Fruit fly (Drosophila melanogaster) whole organism, prepupa: ENCODE measurements around the gene scramb2.

ENCODE experiments used
- Blimp-1 ChIP-seq: fragments of 200-800 bp; sonication (Bioruptor generic); optimal IDR thresholded peaks from 3 replicates; lab custom pipeline; 2017; ENCODE audit warnings: missing biosample characterization, missing genetic modification characterization, mild to moderate bottlenecking, moderate library complexity, missing genetic modification reagents
- CG10631 ChIP-seq: fragments of 200-800 bp; sonication (Bioruptor generic); optimal IDR thresholded peaks from 2 replicates; lab custom pipeline; 2016; ENCODE audit warnings: missing biosample characterization, missing genetic modification characterization
- CG10669 ChIP-seq: fragments of 200-800 bp; sonication (Bioruptor generic); optimal IDR thresholded peaks from 3 replicates; lab custom pipeline; 2018; ENCODE audit warnings: missing biosample characterization, mild to moderate bottlenecking, missing genetic modification characterization, moderate library complexity
- CG11762 ChIP-seq: fragments of 200-800 bp; sonication (Bioruptor generic); optimal IDR thresholded peaks from 3 replicates; lab custom pipeline; 2016; ENCODE audit warnings: missing biosample characterization, missing genetic modification characterization; ENCODE audit not compliant: insufficient read depth
- CG11902 ChIP-seq: fragments of 200-800 bp; sonication (Bioruptor generic); optimal IDR thresholded peaks from 3 replicates; lab custom pipeline; 2016; ENCODE audit warnings: missing biosample characterization, missing genetic modification characterization
- CG15336 ChIP-seq: fragments of 200-800 bp; sonication (Bioruptor generic); IDR thresholded peaks from 2 replicates; pipeline ENCODE4 v1.3.6; 2022; ENCODE audit warnings: missing biosample characterization, missing genetic modification characterization
- CG1621 ChIP-seq: fragments of 200-800 bp; sonication (Bioruptor generic); optimal IDR thresholded peaks from 3 replicates; lab custom pipeline; 2018; ENCODE audit warnings: missing biosample characterization, mild to moderate bottlenecking, missing genetic modification characterization
- CG3032 ChIP-seq: fragments of 200-800 bp; optimal IDR thresholded peaks from 2 replicates; lab custom pipeline; 2019; ENCODE audit warnings: missing biosample characterization, mild to moderate bottlenecking, missing genetic modification characterization, moderate library complexity
- CG32006 ChIP-seq: fragments of 200-800 bp; sonication (Bioruptor generic); optimal IDR thresholded peaks from 3 replicates; lab custom pipeline; 2017; ENCODE audit warnings: missing biosample characterization, mild to moderate bottlenecking, missing genetic modification characterization
- CG34406 ChIP-seq: fragments of 200-800 bp; sonication (Bioruptor generic); optimal IDR thresholded peaks from 3 replicates; lab custom pipeline; 2016; ENCODE audit warnings: missing biosample characterization, missing genetic modification characterization
- CG3919 ChIP-seq: fragments of 200-800 bp; sonication (Bioruptor generic); optimal IDR thresholded peaks from 3 replicates; lab custom pipeline; 2016; ENCODE audit warnings: missing biosample characterization, missing genetic modification characterization
- CG4318 ChIP-seq: fragments of 200-800 bp; sonication (Bioruptor generic); optimal IDR thresholded peaks from 3 replicates; lab custom pipeline; 2017; ENCODE audit warnings: missing biosample characterization, mild to moderate bottlenecking, missing genetic modification characterization
- CG6163 ChIP-seq: fragments of 200-800 bp; sonication (Bioruptor generic); IDR thresholded peaks from 3 replicates; pipeline ENCODE4 v1.3.6; 2022; ENCODE audit warnings: missing biosample characterization, missing genetic modification characterization
- CG6276 ChIP-seq: fragments of 200-800 bp; sonication (Bioruptor generic); optimal IDR thresholded peaks from 2 replicates; lab custom pipeline; 2017; ENCODE audit warnings: missing biosample characterization, mild to moderate bottlenecking, missing genetic modification characterization
- CG6792 ChIP-seq: fragments of 200-800 bp; sonication (Bioruptor generic); optimal IDR thresholded peaks from 3 replicates; lab custom pipeline; 2016; ENCODE audit warnings: missing biosample characterization, missing genetic modification characterization
- CG6808 ChIP-seq: fragments of 200-800 bp; sonication (Bioruptor generic); optimal IDR thresholded peaks from 3 replicates; lab custom pipeline; 2017; ENCODE audit warnings: missing biosample characterization, missing genetic modification characterization, mild to moderate bottlenecking, moderate library complexity, missing genetic modification reagents
- CG6854 ChIP-seq: fragments of 200-800 bp; sonication (Bioruptor generic); optimal IDR thresholded peaks from 2 replicates; lab custom pipeline; 2017; ENCODE audit warnings: missing biosample characterization, mild to moderate bottlenecking, missing genetic modification characterization
- CG8119 ChIP-seq: fragments of 200-800 bp; sonication (Bioruptor generic); IDR thresholded peaks from 3 replicates; pipeline ENCODE4 v1.3.6; 2022; ENCODE audit warnings: missing biosample characterization, missing genetic modification characterization
- CG8319 ChIP-seq: fragments of 200-800 bp; sonication (Bioruptor generic); optimal IDR thresholded peaks from 3 replicates; lab custom pipeline; 2016; ENCODE audit warnings: missing biosample characterization, missing genetic modification characterization
- CG8632 ChIP-seq: fragments of 200-800 bp; sonication (Bioruptor generic); optimal IDR thresholded peaks from 3 replicates; lab custom pipeline; 2016; ENCODE audit warnings: missing biosample characterization, missing genetic modification characterization
- CG9139 ChIP-seq: fragments of 200-800 bp; sonication (Bioruptor generic); optimal IDR thresholded peaks from 3 replicates; lab custom pipeline; 2017; ENCODE audit warnings: missing biosample characterization, mild to moderate bottlenecking, missing genetic modification characterization
- Eip75B ChIP-seq: fragments of 200-800 bp; sonication (Bioruptor generic); optimal IDR thresholded peaks from 3 replicates; lab custom pipeline; 2016; ENCODE audit warnings: missing biosample characterization, missing genetic modification characterization
- Eip93F ChIP-seq: fragments of 200-800 bp; sonication (Bioruptor generic); optimal IDR thresholded peaks from 2 replicates; lab custom pipeline; 2016; ENCODE audit warnings: missing biosample characterization, mild to moderate bottlenecking, missing genetic modification characterization
- Ets21C ChIP-seq: fragments of 200-800 bp; sonication (Bioruptor generic); optimal IDR thresholded peaks from 3 replicates; lab custom pipeline; 2016; ENCODE audit warnings: missing biosample characterization, missing genetic modification characterization
- Ets96B ChIP-seq: fragments of 200-800 bp; optimal IDR thresholded peaks from 2 replicates; lab custom pipeline; 2019; ENCODE audit warnings: missing biosample characterization, mild to moderate bottlenecking, missing genetic modification characterization, moderate library complexity
- Hr38 ChIP-seq: sonication (Bioruptor generic); optimal IDR thresholded peaks from 2 replicates; lab custom pipeline; 2016; ENCODE audit warnings: missing biosample characterization, missing genetic modification characterization
- Met ChIP-seq: fragments of 200-800 bp; sonication (Bioruptor generic); optimal IDR thresholded peaks from 3 replicates; lab custom pipeline; 2016; ENCODE audit warnings: missing biosample characterization, missing genetic modification characterization
- Sox102F ChIP-seq: fragments of 200-800 bp; sonication (Bioruptor generic); optimal IDR thresholded peaks from 2 replicates; lab custom pipeline; 2016; ENCODE audit warnings: missing biosample characterization, mild to moderate bottlenecking, missing genetic modification characterization
- Sox14 ChIP-seq: fragments of 200-800 bp; sonication (Bioruptor generic); optimal IDR thresholded peaks from 3 replicates; lab custom pipeline; 2016; ENCODE audit warnings: missing biosample characterization, missing genetic modification characterization
- Sox15 ChIP-seq: fragments of 200-800 bp; sonication (Bioruptor generic); optimal IDR thresholded peaks from 3 replicates; lab custom pipeline; 2016; ENCODE audit warnings: missing biosample characterization, missing genetic modification characterization
- achi ChIP-seq: fragments of 200-800 bp; sonication (Bioruptor generic); optimal IDR thresholded peaks from 3 replicates; lab custom pipeline; 2016; ENCODE audit warnings: missing biosample characterization, missing genetic modification characterization
- acj6 ChIP-seq: fragments of 200-800 bp; sonication (Bioruptor generic); optimal IDR thresholded peaks from 3 replicates; lab custom pipeline; 2016; ENCODE audit warnings: missing biosample characterization, missing genetic modification characterization
- cyc ChIP-seq: fragments of 200-800 bp; sonication (Bioruptor generic); optimal IDR thresholded peaks from 3 replicates; lab custom pipeline; 2016; ENCODE audit warnings: missing biosample characterization, missing genetic modification characterization
- dac ChIP-seq: fragments of 200-800 bp; sonication (Bioruptor generic); optimal IDR thresholded peaks from 2 replicates; lab custom pipeline; 2017; ENCODE audit warnings: missing biosample characterization, mild to moderate bottlenecking, missing genetic modification characterization
- eg ChIP-seq: fragments of 200-800 bp; sonication (Bioruptor generic); IDR thresholded peaks from 3 replicates; pipeline ENCODE4 v1.3.6; 2022; ENCODE audit warnings: missing biosample characterization, missing genetic modification characterization
- esn ChIP-seq: fragments of 200-800 bp; sonication (Bioruptor generic); optimal IDR thresholded peaks from 2 replicates; lab custom pipeline; 2016; ENCODE audit warnings: missing biosample characterization, mild to moderate bottlenecking, missing genetic modification characterization, moderate library complexity
- fd59A ChIP-seq: fragments of 200-800 bp; sonication (Bioruptor generic); optimal IDR thresholded peaks from 2 replicates; lab custom pipeline; 2017; ENCODE audit warnings: missing biosample characterization, mild to moderate bottlenecking, missing genetic modification characterization, missing genetic modification reagents
- fd85E ChIP-seq: fragments of 200-800 bp; sonication (Bioruptor generic); optimal IDR thresholded peaks from 3 replicates; lab custom pipeline; 2016; ENCODE audit warnings: missing biosample characterization, missing genetic modification characterization
- fkh ChIP-seq: fragments of 200-800 bp; sonication (Bioruptor generic); optimal IDR thresholded peaks from 3 replicates; lab custom pipeline; 2017; ENCODE audit warnings: missing biosample characterization, mild to moderate bottlenecking, missing genetic modification characterization, moderate library complexity
- lz ChIP-seq: fragments of 200-800 bp; sonication (Bioruptor generic); optimal IDR thresholded peaks from 3 replicates; lab custom pipeline; 2016; ENCODE audit warnings: missing biosample characterization, missing genetic modification characterization
- net ChIP-seq: fragments of 200-800 bp; sonication (Bioruptor generic); optimal IDR thresholded peaks from 3 replicates; lab custom pipeline; 2016; ENCODE audit warnings: missing biosample characterization, missing genetic modification characterization
- pdm3 ChIP-seq: fragments of 200-800 bp; sonication (Bioruptor generic); optimal IDR thresholded peaks from 3 replicates; lab custom pipeline; 2016; ENCODE audit warnings: missing biosample characterization, missing genetic modification characterization
- salr ChIP-seq, 2 experiments: fragments of 200-800 bp; sonication (Bioruptor generic); optimal IDR thresholded peaks; 3 replicates each; lab custom pipeline; 2016 to 2018; ENCODE audit warnings: missing biosample characterization in 2 of 2, missing genetic modification characterization in 2 of 2, mild to moderate bottlenecking in 1 of 2
- spab ChIP-seq: fragments of 200-800 bp; sonication (Bioruptor generic); optimal IDR thresholded peaks from 2 replicates; lab custom pipeline; 2017; ENCODE audit warnings: missing biosample characterization, mild to moderate bottlenecking, missing genetic modification characterization, missing genetic modification reagents
- ss ChIP-seq, 2 experiments: fragments of 200-800 bp; sonication (Bioruptor generic); optimal IDR thresholded peaks; 2 replicates in 1 of 2; 3 replicates in 1 of 2; lab custom pipeline; 2017 to 2018; ENCODE audit warnings: mild to moderate bottlenecking in 2 of 2, missing biosample characterization in 2 of 2, missing genetic modification characterization in 2 of 2, moderate library complexity in 1 of 2
- svp ChIP-seq: fragments of 200-800 bp; sonication (Bioruptor generic); peaks from one replicate; lab custom pipeline; 2016; ENCODE audit warnings: missing biosample characterization, missing genetic modification characterization
- topi ChIP-seq: fragments of 200-800 bp; sonication (Bioruptor generic); optimal IDR thresholded peaks from 3 replicates; lab custom pipeline; 2016; ENCODE audit warnings: missing biosample characterization, missing genetic modification characterization
- vri ChIP-seq: fragments of 200-800 bp; sonication (Bioruptor generic); optimal IDR thresholded peaks from 3 replicates; lab custom pipeline; 2016; ENCODE audit warnings: missing biosample characterization, mild to moderate bottlenecking, missing genetic modification characterization

scramb2 gene

dm6 chr3L:3048647-3049046 is 2.0 kb upstream of the scramb2 start:
- TF ChIP-seq cyc (GFP tag; lab: Kevin White, UChicago) (no peak), Sox14 (GFP tag; lab: Kevin White, UChicago) (no peak), CG32006 (GFP tag; lab: Kevin White, UChicago) (no peak), Met (GFP tag; lab: Kevin White, UChicago) (no peak), CG11902 (GFP tag; lab: Kevin White, UChicago) (no peak), CG10669 (GFP tag; lab: Kevin White, UChicago) (no peak), pdm3 (GFP tag; lab: Kevin White, UChicago) (no peak), CG8632 (GFP tag; lab: Kevin White, UChicago) (no peak)

- TF ChIP-seq CG1621 (tag; lab: Kevin White, UChicago) (peak; percentile 70), vri (peak; percentile 87), Hr38 (GFP tag; lab: Kevin White, UChicago) (no peak), achi (GFP tag; lab: Kevin White, UChicago) (peak; percentile 89), fd85E (peak; percentile 61), dac (GFP tag; lab: Kevin White, UChicago) (no peak), CG4318 (GFP tag; lab: Kevin White, UChicago) (peak; percentile 54), CG3919 (peak; percentile 85), CG34406 (GFP tag; lab: Kevin White, UChicago) (peak; percentile 94), Sox102F (GFP tag; lab: Kevin White, UChicago) (peak; percentile 86), Eip75B (GFP tag; lab: Kevin White, UChicago) (peak; percentile 89), CG6792 (GFP tag; lab: Kevin White, UChicago) (peak; percentile 85), spab (peak; percentile 90), CG6808 (GFP tag; lab: Kevin White, UChicago) (peak; percentile 93), CG10669 (GFP tag; lab: Kevin White, UChicago) (peak; percentile 90), CG6163 (GFP tag; lab: Robert Waterston, UW) (peak; percentile 84), CG11762 (peak; percentile 69), Sox15 (GFP tag; lab: Kevin White, UChicago) (peak; percentile 87), CG3032 (tag; lab: Kevin White, UChicago) (peak; percentile 90), CG9139 (GFP tag; lab: Kevin White, UChicago) (peak; percentile 85), esn (GFP tag; lab: Kevin White, UChicago) (peak; percentile 92), Ets96B (tag; lab: Kevin White, UChicago) (peak; percentile 93), fd59A (GFP tag; lab: Kevin White, UChicago) (peak; percentile 89), CG6276 (peak; percentile 41), CG8119 (peak; percentile 84), ss (GFP tag; optimal IDR thresholded peaks at IDR 0.05; lab: Kevin White, UChicago) (peak; percentile 87 to 91), CG8319 (GFP tag; lab: Kevin White, UChicago) (peak; percentile 84), salr (GFP tag; optimal IDR thresholded peaks at IDR 0.05; lab: Kevin White, UChicago) (peak; percentile 62 to 85), eg (GFP tag; lab: Robert Waterston, UW) (peak; percentile 49; the same call in 1 of the 3 replicates), net (GFP tag; lab: Kevin White, UChicago) (peak; percentile 86), pdm3 (GFP tag; lab: Kevin White, UChicago) (peak; percentile 83), Ets21C (peak; percentile 52), CG10631 (GFP tag; lab: Kevin White, UChicago) (peak; percentile 89), lz (peak; percentile 83), acj6 (peak; percentile 91), Sox14 (GFP tag; lab: Kevin White, UChicago) (peak; percentile 84), fkh (GFP tag; lab: Kevin White, UChicago) (no peak), cyc (GFP tag; lab: Kevin White, UChicago) (peak; percentile 80), topi (GFP tag; lab: Kevin White, UChicago) (peak; percentile 85), Met (GFP tag; lab: Kevin White, UChicago) (peak; percentile 85), Eip93F (peak; percentile 61), svp (peak; percentile 92), CG15336 (GFP tag; lab: Robert Waterston, UW) (peak; percentile 65), CG6854 (GFP tag; lab: Kevin White, UChicago) (peak; percentile 52), Blimp-1 (GFP tag; lab: Kevin White, UChicago) (peak; percentile 72)
Observed at dm6 chr3L:3045256-3045743, 1.3 kb downstream of the scramb2 start.
